Fruit fly (Drosophila melanogaster): ENCODE data around the gene CG6696.

CG6696 gene

dm6 chrX:18662053-18662452 is at the start of gene CG6696:
TSS of gene CG6696 (minus strand) at chrX:18662153.
- peak; percentile 20 for TF ChIP-seq Blimp-1 (GFP tag; optimal IDR thresholded peaks at IDR 0.05)
- TF ChIP-seq vvl (GFP tag; IDR thresholded peaks at IDR 0.05), result peak; percentile 17; the same call in 1 of the 2 replicates
- no peak for TF ChIP-seq BEAF-32 (GFP tag; optimal IDR thresholded peaks at IDR 0.05)
- TF ChIP-seq z (GFP tag; IDR thresholded peaks at IDR 0.05), result peak; percentile 41; the same call in 1 of the 3 replicates
- no peak for TF ChIP-seq br (optimal IDR thresholded peaks at IDR 0.05)
- peak; percentile 14 for TF ChIP-seq kni (GFP tag; optimal IDR thresholded peaks at IDR 0.05)
- peak; percentile 77 for TF ChIP-seq CG8281 (tag; optimal IDR thresholded peaks at IDR 0.05)

DNA sequence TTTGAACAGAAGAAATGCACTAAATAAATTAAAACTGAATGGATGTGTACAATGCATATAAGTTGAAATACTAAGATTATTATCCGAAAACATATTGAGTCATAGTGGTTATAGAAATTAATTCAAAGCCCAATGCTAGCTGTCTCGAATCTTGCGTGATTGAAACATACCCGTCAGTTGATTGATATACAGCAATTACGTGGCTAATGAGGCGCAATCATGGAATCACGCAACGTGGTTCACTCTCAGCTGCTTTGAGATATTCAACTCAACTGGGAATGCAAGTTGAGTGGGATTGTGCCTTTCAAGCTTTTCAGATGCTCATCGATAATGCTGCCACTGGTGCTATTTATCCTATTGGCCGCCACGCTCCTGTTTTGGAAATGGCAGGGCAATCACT is 47.6 kb upstream of the CG6696 start, which contains the start of gene Cyp308a1:
Cyp308a1 (plus strand) TSS at position 301 of the 400 bp plus-strand sequence.
- TF ChIP-seq ind (GFP tag; optimal IDR thresholded peaks at IDR 0.05) (no peak), ac (GFP tag; optimal IDR thresholded peaks at IDR 0.05) (no peak), CG4328 (GFP tag; optimal IDR thresholded peaks at IDR 0.05) (no peak), CG7271 (tag; optimal IDR thresholded peaks at IDR 0.05) (no peak), CG17186 (GFP tag; optimal IDR thresholded peaks at IDR 0.05) (no peak), Doc2 (GFP tag; IDR thresholded peaks at IDR 0.05) (no peak), CG17802 (tag; optimal IDR thresholded peaks at IDR 0.05) (no peak), mirr (GFP tag; optimal IDR thresholded peaks at IDR 0.05) (no peak), oc (tag; optimal IDR thresholded peaks at IDR 0.05) (no peak), btn (GFP tag; optimal IDR thresholded peaks at IDR 0.05) (no peak)

DNA sequence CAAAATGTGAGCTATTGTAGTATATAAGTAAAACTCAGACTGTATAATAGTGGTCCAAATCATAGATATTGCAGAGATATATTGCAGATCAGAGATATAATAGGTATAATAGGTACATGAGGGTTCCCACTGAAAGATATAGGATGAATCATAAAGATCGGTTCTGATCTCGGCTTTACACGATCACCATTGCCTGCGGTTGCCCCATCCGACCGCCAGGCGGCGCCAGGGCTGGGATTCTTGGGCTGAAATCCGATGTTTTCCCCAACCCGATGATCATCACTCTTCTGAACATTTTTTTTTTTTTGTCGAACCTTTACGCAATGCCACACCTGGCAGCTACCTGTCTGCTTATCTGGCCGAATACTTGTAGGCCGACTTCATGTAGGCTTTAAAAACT is 41.9 kb upstream of the CG6696 start:
- TF ChIP-seq pb (GFP tag; optimal IDR thresholded peaks at IDR 0.05) (no peak), CG32532 (GFP tag; IDR thresholded peaks at IDR 0.05) (0 out of 2 replicates have a peak, but pooled peaks have one; percentile 14), Hr51 (GFP tag; optimal IDR thresholded peaks at IDR 0.05) (no peak), Blimp-1 (GFP tag; optimal IDR thresholded peaks at IDR 0.05) (peak; percentile 4), CG2678 (tag; optimal IDR thresholded peaks at IDR 0.05) (no peak), ro (GFP tag; IDR thresholded peaks at IDR 0.05) (no peak), cas (GFP tag; IDR thresholded peaks at IDR 0.05) (no peak), ems (GFP tag; optimal IDR thresholded peaks at IDR 0.05) (no peak), D19B (GFP tag; optimal IDR thresholded peaks at IDR 0.05) (no peak), CG10267 (tag; optimal IDR thresholded peaks at IDR 0.05) (no peak), CG18011 (GFP tag; optimal IDR thresholded peaks at IDR 0.05) (peak; percentile 51), pita (GFP tag; optimal IDR thresholded peaks at IDR 0.05) (peak; percentile 26), CG14014 (GFP tag; IDR thresholded peaks at IDR 0.05) (no peak), stwl (tag; optimal IDR thresholded peaks at IDR 0.05) (peak; percentile 29), Dref (GFP tag; IDR thresholded peaks at IDR 0.05) (no peak), slou (GFP tag; optimal IDR thresholded peaks at IDR 0.05) (no peak), CTCF (GFP tag; optimal IDR thresholded peaks at IDR 0.05) (peak; percentile 89), CG13894 (tag; optimal IDR thresholded peaks at IDR 0.05) (peak; percentile 16), HmgZ (tag; optimal IDR thresholded peaks at IDR 0.05) (no peak), CG10209 (GFP tag; optimal IDR thresholded peaks at IDR 0.05) (no peak), Ets65A (GFP tag) (peak; percentile 43), Deaf1 (tag; optimal IDR thresholded peaks at IDR 0.05) (peak; percentile 84), CG17829 (tag; optimal IDR thresholded peaks at IDR 0.05) (no peak), CG17385 (GFP tag; optimal IDR thresholded peaks at IDR 0.05) (no peak), Dip2 (GFP tag; IDR thresholded peaks at IDR 0.05) (peak; percentile 79), chm (GFP tag; IDR thresholded peaks at IDR 0.05) (no peak), zfh1 (GFP tag; IDR thresholded peaks at IDR 0.05) (0 out of 3 replicates have a peak, but pooled peaks have one; percentile 28), ci (GFP tag; IDR thresholded peaks at IDR 0.05) (0 out of 3 replicates have a peak, but pooled peaks have one; percentile 14), Hsf (GFP tag; optimal IDR thresholded peaks at IDR 0.05) (no peak), CG15696 (tag; optimal IDR thresholded peaks at IDR 0.05) (no peak), CG42726 (GFP tag; IDR thresholded peaks at IDR 0.05; ENCODE audit: partially characterized antibody) (no peak), kay (GFP tag; optimal IDR thresholded peaks at IDR 0.05) (peak; percentile 61)

Data from whole organism, embryonic.